Worm (Caenorhabditis elegans): ENCODE measurements around the gene adt-1.

adt-1 gene

ce11 chrX:12664987-12665451 is 13.6 kb upstream of the adt-1 start (continued):
- TF ChIP-seq Y53F4B.3 (GFP tag; IDR thresholded peaks at IDR 0.05): 0 out of 2 replicates have a peak, but pooled peaks have one; percentile 51
- TF ChIP-seq let-607 (tag; optimal IDR thresholded peaks at IDR 0.05): peak; percentile 64 to 75
- peak; percentile 76 for TF ChIP-seq lin-54 (GFP tag; optimal IDR thresholded peaks at IDR 0.05)
- peak; percentile 69 for TF ChIP-seq ztf-3 (GFP tag; optimal IDR thresholded peaks at IDR 0.05)
- peak; percentile 70 for TF ChIP-seq nhr-27 (tag; optimal IDR thresholded peaks at IDR 0.05)
- TF ChIP-seq tbx-9 (tag; optimal IDR thresholded peaks at IDR 0.05; ENCODE audit: borderline replicate concordance): peak; percentile 86
- peak; percentile 55 for TF ChIP-seq hrde-1 (tag; optimal IDR thresholded peaks at IDR 0.05; ENCODE audit: borderline replicate concordance)
- TF ChIP-seq lsl-1 (GFP tag; optimal IDR thresholded peaks at IDR 0.05): peak; percentile 1
- peak; percentile 39; the same call in 1 of the 2 replicates for TF ChIP-seq hsf-1 (GFP tag; IDR thresholded peaks at IDR 0.05)
- TF ChIP-seq sptf-2 (GFP tag; optimal IDR thresholded peaks at IDR 0.05): peak; percentile 11
- peak; percentile 65 for TF ChIP-seq B0336.3 (GFP tag; IDR thresholded peaks at IDR 0.05)
- TF ChIP-seq cebp-1 (GFP tag; IDR thresholded peaks at IDR 0.05): no peak
- peak; percentile 83 for TF ChIP-seq cebp-1 (tag; optimal IDR thresholded peaks at IDR 0.05)
- TF ChIP-seq mcd-1 (GFP tag; IDR thresholded peaks at IDR 0.05): peak; percentile 65
- 0 out of 2 replicates have a peak, but pooled peaks have one; percentile 50 for TF ChIP-seq attf-6 (GFP tag; IDR thresholded peaks at IDR 0.05)
- peak; percentile 94 for TF ChIP-seq egl-44 (GFP tag; IDR thresholded peaks at IDR 0.05)
- TF ChIP-seq pbrm-1 (GFP tag; IDR thresholded peaks at IDR 0.05): peak; percentile 86
- TF ChIP-seq mes-4 (tag; optimal IDR thresholded peaks at IDR 0.05): peak; percentile 85
- TF ChIP-seq die-1 (tag; optimal IDR thresholded peaks at IDR 0.05): peak; percentile 95
- peak; percentile 5 for TF ChIP-seq F55B11.4 (tag; optimal IDR thresholded peaks at IDR 0.05; ENCODE audit: borderline replicate concordance, insufficient read depth)
- TF ChIP-seq tbp1 (GFP tag; optimal IDR thresholded peaks at IDR 0.05): peak; percentile 98
- peak; percentile 91 for TF ChIP-seq Y56A3A.18 (GFP tag; IDR thresholded peaks at IDR 0.05)
- peak; percentile 77 for TF ChIP-seq ztf-26 (tag; optimal IDR thresholded peaks at IDR 0.05)
- TF ChIP-seq aptf-3 (GFP tag; IDR thresholded peaks at IDR 0.05): peak; percentile 98
- TF ChIP-seq aptf-2 (GFP tag; conservative IDR thresholded peaks at IDR 0.05): 0 out of 2 replicates have a peak, but pooled peaks have one; percentile 14
- 0 out of 2 replicates have a peak, but pooled peaks have one; percentile 47 for TF ChIP-seq ceh-40 (GFP tag; IDR thresholded peaks at IDR 0.05)
- TF ChIP-seq F37B4.10 (GFP tag; IDR thresholded peaks at IDR 0.05): no peak
- TF ChIP-seq nfyb-1 (GFP tag; IDR thresholded peaks at IDR 0.05): peak; percentile 94
- TF ChIP-seq F10E7.11 (tag; optimal IDR thresholded peaks at IDR 0.05): peak; percentile 39
- peak; percentile 34 for TF ChIP-seq ccch-3 (GFP tag; optimal IDR thresholded peaks at IDR 0.05)
- TF ChIP-seq snpc-1.3 (tag; optimal IDR thresholded peaks at IDR 0.05; ENCODE audit: insufficient read depth): peak; percentile 78
- TF ChIP-seq bed-2 (GFP tag; IDR thresholded peaks at IDR 0.05): 0 out of 2 replicates have a peak, but pooled peaks have one; percentile 53
- peak; percentile 52 for TF ChIP-seq K12H6.12 (tag; optimal IDR thresholded peaks at IDR 0.05)
- peak; percentile 75 for TF ChIP-seq ZK185.1 (tag; optimal IDR thresholded peaks at IDR 0.05; ENCODE audit: poor library complexity, severe bottlenecking)
- peak; percentile 82 for TF ChIP-seq ztf-6 (GFP tag; IDR thresholded peaks at IDR 0.05)
- peak; percentile 96 for TF ChIP-seq lin-26 (GFP tag; IDR thresholded peaks at IDR 0.05)
- TF ChIP-seq B0035.1 (tag; optimal IDR thresholded peaks at IDR 0.05): peak; percentile 75
- TF ChIP-seq bed-1 (GFP tag; IDR thresholded peaks at IDR 0.05): peak; percentile 79
- no peak for TF ChIP-seq Y53G8AR.9 (GFP tag; conservative IDR thresholded peaks at IDR 0.05)
- peak; percentile 78 for TF ChIP-seq gei-17 (GFP tag; optimal IDR thresholded peaks at IDR 0.05)
- TF ChIP-seq repo-1 (tag; optimal IDR thresholded peaks at IDR 0.05): peak; percentile 84
- no peak for TF ChIP-seq nfya-1 (tag; optimal IDR thresholded peaks at IDR 0.05; ENCODE audit: borderline replicate concordance, insufficient read depth)
- peak; percentile 39 for TF ChIP-seq snpc-3.4 (tag; optimal IDR thresholded peaks at IDR 0.05)
- TF ChIP-seq F33H1.4 (GFP tag; IDR thresholded peaks at IDR 0.05): no peak
- TF ChIP-seq lir-1 (GFP tag; conservative IDR thresholded peaks at IDR 0.05): peak; percentile 57; the same call in 1 of the 2 replicates
